Fruit fly (Drosophila melanogaster): ENCODE results near the gene noc.

The noc gene

dm6 chr2L:14519251-14519650, 28.6 kb downstream of the noc start (continued):
- no peak for TF ChIP-seq da (GFP tag; optimal IDR thresholded peaks at IDR 0.05)
- TF ChIP-seq CG14014 (GFP tag; IDR thresholded peaks at IDR 0.05): no peak
- peak; percentile 7 for TF ChIP-seq CG11723 (GFP tag; optimal IDR thresholded peaks at IDR 0.05)
- TF ChIP-seq CrebB (tag; optimal IDR thresholded peaks at IDR 0.05): no peak
- TF ChIP-seq Hey (tag; optimal IDR thresholded peaks at IDR 0.05): no peak
- no peak for TF ChIP-seq CG18764 (GFP tag; optimal IDR thresholded peaks at IDR 0.05)
- TF ChIP-seq NC2β (GFP tag; optimal IDR thresholded peaks at IDR 0.05): peak; percentile 28
- no peak for TF ChIP-seq Dad (GFP tag; optimal IDR thresholded peaks at IDR 0.05)
- TF ChIP-seq knrl (GFP tag; IDR thresholded peaks at IDR 0.05; ENCODE audit: partially characterized antibody): no peak
- no peak for TF ChIP-seq CG11093 (GFP tag; IDR thresholded peaks at IDR 0.05)
- TF ChIP-seq Atf6 (GFP tag; IDR thresholded peaks at IDR 0.05): no peak
- TF ChIP-seq Lim3 (GFP tag; IDR thresholded peaks at IDR 0.05): no peak
- TF ChIP-seq CG8944 (GFP tag; optimal IDR thresholded peaks at IDR 0.05): no peak
- TF ChIP-seq CG8290 (GFP tag; optimal IDR thresholded peaks at IDR 0.05): no peak
- no peak for TF ChIP-seq CG8290 (tag; optimal IDR thresholded peaks at IDR 0.05)
- no peak for TF ChIP-seq CG6765 (GFP tag; optimal IDR thresholded peaks at IDR 0.05)
- TF ChIP-seq B-H1 (GFP tag; IDR thresholded peaks at IDR 0.05): no peak
- peak; percentile 1 for TF ChIP-seq nerfin-1 (tag; optimal IDR thresholded peaks at IDR 0.05)
- TF ChIP-seq bowl (GFP tag; IDR thresholded peaks at IDR 0.05): no peak
- no peak for TF ChIP-seq stc (GFP tag; IDR thresholded peaks at IDR 0.05)
- TF ChIP-seq Mad (GFP tag; optimal IDR thresholded peaks at IDR 0.05): no peak
- no peak for TF ChIP-seq ato (GFP tag; IDR thresholded peaks at IDR 0.05; ENCODE audit: partially characterized antibody)
- TF ChIP-seq usp (GFP tag; optimal IDR thresholded peaks at IDR 0.05): no peak
- peak; percentile 77 for TF ChIP-seq CG9727 (GFP tag; optimal IDR thresholded peaks at IDR 0.05)
- TF ChIP-seq hb (GFP tag; IDR thresholded peaks at IDR 0.05; ENCODE audit: partially characterized antibody): no peak
- TF ChIP-seq CG3281 (GFP tag; optimal IDR thresholded peaks at IDR 0.05): no peak
- TF ChIP-seq gce (GFP tag; IDR thresholded peaks at IDR 0.05): no peak
- TF ChIP-seq CG2712 (tag; optimal IDR thresholded peaks at IDR 0.05): peak; percentile 72
- TF ChIP-seq Poxn (GFP tag; IDR thresholded peaks at IDR 0.05): no peak
- TF ChIP-seq CG14050 (GFP tag; IDR thresholded peaks at IDR 0.05): peak; percentile 46; the same call in 2 of the 3 replicates
- TF ChIP-seq sima (GFP tag; optimal IDR thresholded peaks at IDR 0.05): no peak
- TF ChIP-seq CG9797 (GFP tag; optimal IDR thresholded peaks at IDR 0.05): no peak
- no peak for TF ChIP-seq CG3847 (GFP tag; IDR thresholded peaks at IDR 0.05)
- TF ChIP-seq Awh (GFP tag; IDR thresholded peaks at IDR 0.05): no peak
- peak; percentile 20 for TF ChIP-seq CG2116 (GFP tag; optimal IDR thresholded peaks at IDR 0.05)
- peak; percentile 42 for TF ChIP-seq ewg (GFP tag; optimal IDR thresholded peaks at IDR 0.05)
- no peak for TF ChIP-seq Dbx (GFP tag; IDR thresholded peaks at IDR 0.05)
- no peak for TF ChIP-seq CG13624 (GFP tag; optimal IDR thresholded peaks at IDR 0.05)
- no peak for TF ChIP-seq jigr1 (GFP tag; IDR thresholded peaks at IDR 0.05)
- TF ChIP-seq Ssrp (tag; optimal IDR thresholded peaks at IDR 0.05): peak; percentile 51
- TF ChIP-seq CG12104 (GFP tag; optimal IDR thresholded peaks at IDR 0.05): peak; percentile 28
- no peak for TF ChIP-seq CG6854 (GFP tag; optimal IDR thresholded peaks at IDR 0.05)
- TF ChIP-seq CG17802 (tag; optimal IDR thresholded peaks at IDR 0.05): no peak
- no peak for TF ChIP-seq CG30020 (tag; optimal IDR thresholded peaks at IDR 0.05)
- TF ChIP-seq phol (tag; optimal IDR thresholded peaks at IDR 0.05): peak; percentile 54
- no peak for TF ChIP-seq sob (GFP tag; IDR thresholded peaks at IDR 0.05)
- peak; percentile 71 for TF ChIP-seq corto (GFP tag; optimal IDR thresholded peaks at IDR 0.05)
- peak; percentile 37 for TF ChIP-seq CG1603 (tag; optimal IDR thresholded peaks at IDR 0.05)
- TF ChIP-seq CG12659 (GFP tag; optimal IDR thresholded peaks at IDR 0.05): peak; percentile 6
- no peak for TF ChIP-seq Neu2 (GFP tag; optimal IDR thresholded peaks at IDR 0.05; ENCODE audit: borderline replicate concordance)
- no peak for TF ChIP-seq CG4730 (GFP tag; IDR thresholded peaks at IDR 0.05)
- no peak for TF ChIP-seq CG11247 (GFP tag; IDR thresholded peaks at IDR 0.05)
- peak; percentile 45 for TF ChIP-seq CG16815 (GFP tag; optimal IDR thresholded peaks at IDR 0.05)

Measured in whole organism, embryonic.